Worm (Caenorhabditis elegans) whole organism, mixed stage, embryonic: ENCODE results near the gene R12B2.3.
A peak's percentile ranks its signal among the peaks of the same experiment; 100 is the strongest.

Source experiments
- M03D4.4 ChIP-seq: sonication (generic microtip); optimal IDR thresholded peaks from 2 replicates; lab custom pipeline; 2017; ENCODE audit warnings: mild to moderate bottlenecking, missing genetic modification characterization, missing compliant biosample characterization
- bed-3 ChIP-seq: fragments of 200-800 bp; sonication (Bioruptor generic); optimal IDR thresholded peaks from 3 replicates; lab custom pipeline; 2018; ENCODE audit warnings: mild to moderate bottlenecking, missing genetic modification characterization, moderate library complexity, missing compliant biosample characterization
- blmp-1 ChIP-seq: fragments of 150-350 bp; optimal IDR thresholded peaks from 2 replicates; lab custom pipeline; 2014; ENCODE audit warnings: missing biosample characterization, missing genetic modification characterization
- ceh-39 ChIP-seq: fragments of 150-350 bp; optimal IDR thresholded peaks from 2 replicates; lab custom pipeline; 2014; ENCODE audit warnings: missing biosample characterization, missing genetic modification characterization
- ceh-43 ChIP-seq: fragments of 200-800 bp; sonication (Bioruptor generic); optimal IDR thresholded peaks from 2 replicates; lab custom pipeline; 2018; ENCODE audit warnings: mild to moderate bottlenecking, missing genetic modification characterization, moderate library complexity, missing compliant biosample characterization
- ceh-83 ChIP-seq: fragments of 200-800 bp; sonication (Bioruptor generic); optimal IDR thresholded peaks from 2 replicates; lab custom pipeline; 2018; ENCODE audit warnings: mild to moderate bottlenecking, missing genetic modification characterization, missing compliant biosample characterization
- ces-1 ChIP-seq: fragments of 150-350 bp; optimal IDR thresholded peaks from 2 replicates; lab custom pipeline; 2014; ENCODE audit warnings: missing biosample characterization, missing genetic modification reagents, missing genetic modification characterization
- elt-1 ChIP-seq: sonication (generic microtip); optimal IDR thresholded peaks from 2 replicates; lab custom pipeline; 2017; ENCODE audit warnings: missing genetic modification characterization, mild to moderate bottlenecking, missing compliant biosample characterization, antibody characterized with exemption, moderate library complexity, borderline replicate concordance; ENCODE audit not compliant: insufficient read depth
- elt-3 ChIP-seq: fragments of 150-350 bp; optimal IDR thresholded peaks from 2 replicates; lab custom pipeline; 2014; ENCODE audit warnings: missing biosample characterization, missing genetic modification characterization
- ham-2 ChIP-seq: fragments of 200-800 bp; sonication (Bioruptor generic); optimal IDR thresholded peaks from 2 replicates; lab custom pipeline; 2018; ENCODE audit warnings: mild to moderate bottlenecking, missing genetic modification characterization, missing compliant biosample characterization
- lin-13 ChIP-seq: fragments of 150-350 bp; optimal IDR thresholded peaks from 2 replicates; lab custom pipeline; 2014; ENCODE audit warnings: missing biosample characterization, missing genetic modification characterization
- lin-32 ChIP-seq: fragments of 200-800 bp; sonication (Bioruptor generic); optimal IDR thresholded peaks from 2 replicates; lab custom pipeline; 2018; ENCODE audit warnings: mild to moderate bottlenecking, missing genetic modification characterization, missing compliant biosample characterization
- lsy-2 ChIP-seq: fragments of 150-350 bp; optimal IDR thresholded peaks from 2 replicates; lab custom pipeline; 2014; ENCODE audit warnings: missing biosample characterization, missing genetic modification characterization
- mab-5 ChIP-seq: fragments of 150-350 bp; optimal IDR thresholded peaks from 2 replicates; lab custom pipeline; 2014; ENCODE audit warnings: missing biosample characterization, missing genetic modification characterization
- mep-1 ChIP-seq: fragments of 150-350 bp; optimal IDR thresholded peaks from 2 replicates; lab custom pipeline; 2017; ENCODE audit warnings: missing biosample characterization, missing genetic modification reagents, missing genetic modification characterization, inconsistent platforms
- mls-2 ChIP-seq: sonication (generic microtip); optimal IDR thresholded peaks from 2 replicates; lab custom pipeline; 2016; ENCODE audit warnings: mild to moderate bottlenecking, missing genetic modification characterization, moderate library complexity, missing compliant biosample characterization
- nhr-12 ChIP-seq: fragments of 150-350 bp; optimal IDR thresholded peaks from 2 replicates; lab custom pipeline; 2014; ENCODE audit warnings: missing biosample characterization, missing genetic modification characterization
- nhr-2 ChIP-seq: fragments of 150-350 bp; optimal IDR thresholded peaks from 2 replicates; lab custom pipeline; 2014; ENCODE audit warnings: missing biosample characterization, missing genetic modification characterization
- nhr-237 ChIP-seq: fragments of 150-350 bp; optimal IDR thresholded peaks from 2 replicates; lab custom pipeline; 2014; ENCODE audit warnings: missing biosample characterization, missing genetic modification characterization
- nhr-28 ChIP-seq: fragments of 150-350 bp; optimal IDR thresholded peaks from 2 replicates; lab custom pipeline; 2014; ENCODE audit warnings: missing biosample characterization, missing genetic modification characterization
- nhr-76 ChIP-seq: sonication (generic microtip); optimal IDR thresholded peaks from 2 replicates; lab custom pipeline; 2017; ENCODE audit warnings: missing biosample characterization, missing genetic modification characterization
- pha-4 ChIP-seq: fragments of 150-350 bp; optimal IDR thresholded peaks from 2 replicates; lab custom pipeline; 2018; ENCODE audit warnings: missing biosample characterization, missing genetic modification reagents, missing genetic modification characterization
- sem-2 ChIP-seq: fragments of 200-800 bp; sonication (Bioruptor generic); optimal IDR thresholded peaks from 2 replicates; lab custom pipeline; 2018; ENCODE audit warnings: mild to moderate bottlenecking, missing genetic modification characterization, missing compliant biosample characterization
- snpc-4 ChIP-seq: fragments of 150-350 bp; optimal IDR thresholded peaks from 2 replicates; lab custom pipeline; 2014; ENCODE audit warnings: missing biosample characterization, missing genetic modification characterization
- sptf-1 ChIP-seq: sonication (generic microtip); optimal IDR thresholded peaks from 2 replicates; lab custom pipeline; 2017; ENCODE audit warnings: mild to moderate bottlenecking, missing genetic modification characterization, moderate library complexity, missing compliant biosample characterization
- tbx-8 ChIP-seq: fragments of 200-800 bp; sonication (Bioruptor generic); optimal IDR thresholded peaks from 2 replicates; lab custom pipeline; 2018; ENCODE audit warnings: mild to moderate bottlenecking, missing genetic modification characterization, moderate library complexity, missing compliant biosample characterization
- unc-120 ChIP-seq: sonication (generic microtip); optimal IDR thresholded peaks from 2 replicates; lab custom pipeline; 2017; ENCODE audit warnings: missing genetic modification characterization, missing compliant biosample characterization; ENCODE audit not compliant: poor library complexity, severe bottlenecking
- unc-62 ChIP-seq: fragments of 150-350 bp; optimal IDR thresholded peaks from 2 replicates; lab custom pipeline; 2014; ENCODE audit warnings: missing biosample characterization, missing genetic modification reagents, missing genetic modification characterization
- zip-8 ChIP-seq: fragments of 150-350 bp; optimal IDR thresholded peaks from 2 replicates; lab custom pipeline; 2014; ENCODE audit warnings: missing biosample characterization, missing genetic modification characterization
- ztf-11 ChIP-seq: fragments of 150-350 bp; optimal IDR thresholded peaks from 2 replicates; lab custom pipeline; 2014; ENCODE audit warnings: missing biosample characterization, missing genetic modification characterization

The R12B2.3 gene

DNA sequence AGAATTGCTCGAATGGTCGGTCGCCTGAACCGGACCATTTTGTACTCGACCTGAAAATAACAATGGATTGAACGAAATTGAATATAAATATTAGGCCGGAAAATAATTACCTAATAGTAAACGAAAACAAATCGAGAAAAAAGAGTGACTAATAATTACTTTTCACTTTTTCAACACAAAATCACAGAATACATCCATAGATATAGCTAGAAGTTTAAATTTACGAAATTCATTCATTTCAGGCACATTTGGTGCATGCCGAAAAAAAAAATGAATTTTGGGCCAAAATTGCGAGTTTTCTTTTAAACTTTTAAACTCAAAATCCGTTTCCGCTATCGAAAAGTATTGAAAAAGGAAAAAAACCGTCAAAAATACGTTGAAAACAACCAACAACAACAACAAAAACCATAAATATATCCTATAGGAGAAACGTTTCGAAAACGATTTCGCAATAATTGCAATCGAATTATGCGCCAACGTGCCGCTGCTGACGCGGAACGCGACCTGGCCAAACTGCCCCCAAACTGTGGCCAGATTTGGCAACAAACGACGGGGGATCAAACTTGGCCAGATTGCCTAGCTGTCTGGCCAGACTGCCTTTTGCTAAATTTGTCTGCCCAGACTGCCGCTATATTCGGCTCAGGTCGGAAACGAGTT is 20.0 kb upstream of the R12B2.3 start, which contains the start of gene Y37B11A.3:
TSS of gene Y37B11A.3 (minus strand) at position 51 of the 657 bp plus-strand sequence.
- TF ChIP-seq unc-120 (tag; lab: Kevin White, UChicago) = peak; percentile 99
- TF ChIP-seq nhr-237 = peak; percentile 32
- no peak for TF ChIP-seq mab-5 (tag; lab: Kevin White, UChicago)
- no peak for TF ChIP-seq ztf-11 (tag; lab: Kevin White, UChicago)
- TF ChIP-seq elt-1 (tag; lab: Kevin White, UChicago) = no peak
- TF ChIP-seq bed-3 (GFP tag; lab: Kevin White, UChicago) = no peak
- TF ChIP-seq nhr-28 = no peak
- no peak for TF ChIP-seq zip-8 (tag; lab: Kevin White, UChicago)
- no peak for TF ChIP-seq ceh-39
- TF ChIP-seq mls-2 (tag; lab: Kevin White, UChicago) = no peak
- TF ChIP-seq ceh-83 (GFP tag; lab: Kevin White, UChicago) = no peak
- TF ChIP-seq lin-13 = peak; percentile 53
- no peak for TF ChIP-seq lin-32
- peak; percentile 54 for TF ChIP-seq ces-1
- peak; percentile 38 for TF ChIP-seq lsy-2 (tag; lab: Kevin White, UChicago)
- peak; percentile 17 for TF ChIP-seq mep-1 (tag; lab: Kevin White, UChicago)
- no peak for TF ChIP-seq sem-2 (GFP tag; lab: Kevin White, UChicago)
- peak; percentile 47 for TF ChIP-seq pha-4 (tag; lab: Kevin White, UChicago)
- TF ChIP-seq nhr-76 = no peak

DNA sequence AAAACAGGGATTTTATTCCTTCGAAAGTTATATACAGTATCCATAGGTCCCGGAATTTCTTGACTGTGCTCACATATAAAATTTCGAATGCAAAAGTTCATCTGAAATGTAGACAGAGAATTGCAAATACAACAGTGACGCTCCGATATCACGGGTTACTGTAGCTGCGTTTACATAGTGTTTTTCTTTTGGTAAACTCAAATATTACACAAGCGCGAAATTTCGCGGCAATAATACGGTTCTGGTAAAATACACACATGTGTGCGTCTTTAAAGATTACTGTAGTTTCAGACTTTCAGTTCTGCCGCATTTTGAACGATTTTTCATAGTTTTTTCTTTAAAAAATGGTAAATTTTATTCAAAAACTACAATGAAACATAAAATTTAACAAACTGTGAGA is 14.8 kb upstream of the R12B2.3 start, which contains the start of gene rev-3:
TSS of gene rev-3 (minus strand) at position 101 of the 400 bp plus-strand sequence.
- TF ChIP-seq lin-13 (no peak), unc-120 (tag; lab: Kevin White, UChicago) (no peak), pha-4 (tag; lab: Kevin White, UChicago) (no peak), mep-1 (tag; lab: Kevin White, UChicago) (no peak), mab-5 (tag; lab: Kevin White, UChicago) (no peak), nhr-2 (tag; lab: Kevin White, UChicago) (no peak), elt-3 (no peak), ham-2 (GFP tag; lab: Kevin White, UChicago) (no peak)

DNA sequence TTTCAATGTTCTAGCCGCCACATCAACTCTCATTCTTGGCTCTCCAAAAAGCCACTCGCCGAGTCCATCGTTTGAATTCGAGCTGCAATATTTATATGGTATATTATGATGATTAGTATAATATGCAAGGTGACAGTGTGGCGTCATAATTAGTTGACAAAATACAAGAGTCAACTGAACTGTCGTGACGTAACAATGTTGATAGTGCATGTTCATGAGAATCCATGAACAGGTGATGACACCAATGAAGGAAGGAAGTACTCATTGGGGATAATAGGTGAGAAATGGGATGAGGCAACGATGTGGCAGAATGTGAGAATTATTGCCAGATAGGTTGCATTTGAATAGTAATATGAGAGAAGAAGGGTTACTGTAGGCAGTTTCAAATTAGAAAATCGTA is 10.4 kb upstream of the R12B2.3 start:
- TF ChIP-seq zip-8 (tag; lab: Kevin White, UChicago) = peak; percentile 52
- TF ChIP-seq nhr-28 = no peak
- TF ChIP-seq ceh-83 (GFP tag; lab: Kevin White, UChicago) = no peak
- no peak for TF ChIP-seq blmp-1 (tag; lab: Kevin White, UChicago)
- TF ChIP-seq nhr-2 (tag; lab: Kevin White, UChicago) = peak; percentile 97
- TF ChIP-seq, all 35 proteins: peak for 2

DNA sequence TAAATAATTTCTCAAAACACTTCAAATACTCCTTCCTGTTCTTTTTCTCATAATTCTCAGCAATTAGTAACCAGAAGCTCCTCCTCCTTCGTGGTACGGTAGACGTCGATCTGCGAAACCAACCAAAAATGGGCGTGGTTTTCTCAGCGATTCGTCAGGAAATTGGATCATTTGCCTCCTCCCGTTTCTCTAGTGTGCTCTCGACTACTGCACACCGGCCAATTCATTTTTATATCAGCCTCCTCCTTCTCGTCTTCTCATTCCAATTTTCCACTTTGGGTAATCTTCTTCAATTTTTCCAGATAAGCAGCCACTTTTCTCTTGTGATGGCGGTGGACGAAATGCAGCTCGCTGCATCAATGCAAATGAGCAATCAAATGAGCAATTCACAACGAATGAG is 6.6 kb upstream of the R12B2.3 start, which contains the start of gene ceh-10:
TSS of gene ceh-10 (plus strand) at position 301 of the 400 bp plus-strand sequence.
- TF ChIP-seq lin-32 (no peak), elt-1 (tag; lab: Kevin White, UChicago) (no peak), elt-3 (no peak), nhr-2 (tag; lab: Kevin White, UChicago) (no peak), snpc-4 (tag; lab: Kevin White, UChicago) (no peak), M03D4.4 (tag; lab: Kevin White, UChicago) (no peak), nhr-28 (no peak), sem-2 (GFP tag; lab: Kevin White, UChicago) (no peak), unc-62 (GFP tag; lab: Kevin White, UChicago) (no peak), lsy-2 (tag; lab: Kevin White, UChicago) (no peak), nhr-12 (tag; lab: Kevin White, UChicago) (no peak), ham-2 (GFP tag; lab: Kevin White, UChicago) (no peak), mls-2 (tag; lab: Kevin White, UChicago) (no peak), tbx-8 (GFP tag; lab: Kevin White, UChicago) (no peak), ceh-43 (GFP tag; lab: Kevin White, UChicago) (no peak), ztf-11 (tag; lab: Kevin White, UChicago) (no peak), ceh-83 (GFP tag; lab: Kevin White, UChicago) (no peak)

DNA sequence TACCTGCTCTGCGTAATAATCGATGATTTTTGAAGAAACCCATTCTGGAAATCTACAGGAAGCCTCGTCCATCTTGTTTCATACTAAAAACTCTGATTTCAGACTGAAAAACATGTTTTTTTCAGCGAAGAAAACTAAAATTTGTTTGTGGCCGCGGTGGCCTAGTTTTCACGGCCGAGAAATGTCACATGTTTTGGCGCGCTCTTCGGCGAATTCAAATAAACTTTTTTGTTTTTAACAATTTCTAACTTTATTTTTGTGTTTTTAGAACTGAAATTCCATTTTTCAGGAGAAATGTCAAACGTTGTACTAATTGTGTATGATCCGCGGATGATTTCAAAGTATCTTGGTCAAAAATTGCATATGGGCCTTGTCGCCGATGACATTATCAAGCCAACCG is 2.4 kb upstream of the R12B2.3 start, which contains the start of the genes polq-1 and him-10:
TSS of gene polq-1 (minus strand) at position 190 of the 400 bp plus-strand sequence.
TSS of gene him-10 (plus strand) at position 290 of the 400 bp plus-strand sequence.
- TF ChIP-seq blmp-1 (tag; lab: Kevin White, UChicago) = no peak
- TF ChIP-seq sem-2 (GFP tag; lab: Kevin White, UChicago) = no peak
- TF ChIP-seq unc-62 (GFP tag; lab: Kevin White, UChicago) = no peak
- no peak for TF ChIP-seq mep-1 (tag; lab: Kevin White, UChicago)
- TF ChIP-seq zip-8 (tag; lab: Kevin White, UChicago) = no peak
- TF ChIP-seq unc-120 (tag; lab: Kevin White, UChicago) = no peak
- no peak for TF ChIP-seq ham-2 (GFP tag; lab: Kevin White, UChicago)
- TF ChIP-seq sptf-1 (tag; lab: Kevin White, UChicago) = no peak
